Fruit fly (Drosophila melanogaster) whole organism, embryonic: ENCODE data around the gene QIL1.
A peak's percentile ranks its signal among the peaks of the same experiment; 100 is the strongest.

Source experiments
- Abd-B ChIP-seq: fragments of 200-800 bp; sonication (Bioruptor generic); optimal IDR thresholded peaks from 2 replicates; lab custom pipeline; 2018; ENCODE audit warnings: missing biosample characterization, mild to moderate bottlenecking, missing genetic modification characterization, moderate library complexity
- Aef1 ChIP-seq: fragments of 200-800 bp; sonication (Bioruptor generic); IDR thresholded peaks from 3 replicates; pipeline ENCODE4 v1.3.6; 2022; ENCODE audit warnings: missing biosample characterization, missing genetic modification characterization
- Atf-2 ChIP-seq: fragments of 200-800 bp; sonication (Bioruptor generic); optimal IDR thresholded peaks from 2 replicates; lab custom pipeline; 2016; ENCODE audit warnings: missing biosample characterization, missing genetic modification characterization
- CG10654 ChIP-seq: fragments of 200-800 bp; sonication (Bioruptor generic); optimal IDR thresholded peaks from 2 replicates; lab custom pipeline; 2016; ENCODE audit warnings: missing biosample characterization, missing genetic modification characterization
- CG10979 ChIP-seq: fragments of 200-800 bp; sonication (Bioruptor generic); optimal IDR thresholded peaks from 2 replicates; lab custom pipeline; 2018; ENCODE audit warnings: missing biosample characterization, mild to moderate bottlenecking, missing genetic modification characterization, moderate library complexity
- CG11504 ChIP-seq: fragments of 200-800 bp; sonication (Bioruptor generic); optimal IDR thresholded peaks from 3 replicates; lab custom pipeline; 2019; ENCODE audit warnings: missing biosample characterization, mild to moderate bottlenecking, missing genetic modification characterization, moderate library complexity
- CG1233 ChIP-seq: fragments of 200-800 bp; sonication (Bioruptor generic); optimal IDR thresholded peaks from 4 replicates; lab custom pipeline; 2018; ENCODE audit warnings: missing biosample characterization, mild to moderate bottlenecking, missing genetic modification characterization
- CG12391 ChIP-seq: fragments of 200-800 bp; sonication (Bioruptor generic); optimal IDR thresholded peaks from 3 replicates; lab custom pipeline; 2018; ENCODE audit warnings: missing biosample characterization, mild to moderate bottlenecking, missing genetic modification characterization, moderate library complexity
- CG1647 ChIP-seq: fragments of 200-800 bp; sonication (Bioruptor generic); optimal IDR thresholded peaks from 3 replicates; lab custom pipeline; 2016; ENCODE audit warnings: missing biosample characterization, missing genetic modification characterization
- CG18764 ChIP-seq: fragments of 200-800 bp; sonication (Bioruptor generic); optimal IDR thresholded peaks from 3 replicates; lab custom pipeline; 2016; ENCODE audit warnings: missing biosample characterization, missing genetic modification characterization
- CG2678 ChIP-seq: fragments of 200-800 bp; sonication (Bioruptor generic); optimal IDR thresholded peaks from 3 replicates; lab custom pipeline; 2019; ENCODE audit warnings: missing biosample characterization, mild to moderate bottlenecking, missing genetic modification characterization, moderate library complexity
- CG2712 ChIP-seq: fragments of 200-800 bp; optimal IDR thresholded peaks from 3 replicates; lab custom pipeline; 2019; ENCODE audit warnings: missing biosample characterization, mild to moderate bottlenecking, missing genetic modification characterization, moderate library complexity
- CG2875 ChIP-seq: fragments of 200-800 bp; sonication (Bioruptor generic); optimal IDR thresholded peaks from 2 replicates; lab custom pipeline; 2017; ENCODE audit warnings: missing biosample characterization, mild to moderate bottlenecking, missing genetic modification characterization, missing genetic modification reagents
- CG30403 ChIP-seq: fragments of 200-800 bp; sonication (Bioruptor generic); optimal IDR thresholded peaks from 3 replicates; lab custom pipeline; 2016; ENCODE audit warnings: missing biosample characterization, missing genetic modification characterization
- CG31224 ChIP-seq: fragments of 200-800 bp; sonication (Bioruptor generic); IDR thresholded peaks from 2 replicates; pipeline ENCODE4 v1.3.6; 2022; ENCODE audit warnings: missing biosample characterization, missing genetic modification characterization
- CG34376 ChIP-seq: fragments of 200-800 bp; sonication (Bioruptor generic); optimal IDR thresholded peaks from 2 replicates; lab custom pipeline; 2018; ENCODE audit warnings: missing biosample characterization, mild to moderate bottlenecking, missing genetic modification characterization
- CG42726 ChIP-seq: fragments of 200-800 bp; sonication (Bioruptor generic); IDR thresholded peaks from 2 replicates; pipeline ENCODE4 v1.3.6; 2022; ENCODE audit warnings: missing biosample characterization, missing genetic modification characterization; ENCODE audit not compliant: partially characterized antibody
- CG4820 ChIP-seq: fragments of 200-800 bp; sonication (Bioruptor generic); optimal IDR thresholded peaks from 3 replicates; lab custom pipeline; 2016; ENCODE audit warnings: missing biosample characterization, missing genetic modification characterization
- CG6689 ChIP-seq: fragments of 200-800 bp; sonication (Bioruptor generic); IDR thresholded peaks from 2 replicates; pipeline ENCODE4 v1.3.6; 2022; ENCODE audit warnings: missing biosample characterization, missing genetic modification characterization
- CG7745 ChIP-seq: fragments of 200-800 bp; sonication (Bioruptor generic); optimal IDR thresholded peaks from 2 replicates; lab custom pipeline; 2018; ENCODE audit warnings: missing biosample characterization, mild to moderate bottlenecking, missing genetic modification characterization, moderate library complexity
- CG7839 ChIP-seq: fragments of 200-800 bp; sonication (Bioruptor generic); optimal IDR thresholded peaks from 3 replicates; lab custom pipeline; 2018; ENCODE audit warnings: missing biosample characterization, mild to moderate bottlenecking, missing genetic modification characterization, moderate library complexity
- CkIIα-i1 ChIP-seq: fragments of 200-800 bp; sonication (Bioruptor generic); IDR thresholded peaks from 2 replicates; pipeline ENCODE4 v1.3.6; 2022; ENCODE audit warnings: missing biosample characterization, missing genetic modification characterization
- Eip74EF ChIP-seq, 2 experiments: fragments of 200-800 bp in 1 of 2; fragments of >200 bp in 1 of 2; sonication (Bioruptor generic) in 1 of 2; optimal IDR thresholded peaks; 2 replicates each; lab custom pipeline; 2017 to 2019; ENCODE audit warnings: missing biosample characterization in 2 of 2, missing genetic modification characterization in 2 of 2, mild to moderate bottlenecking in 1 of 2, moderate library complexity in 1 of 2
- Ets65A ChIP-seq: fragments of 200-800 bp; sonication (Bioruptor generic); peaks from one replicate; lab custom pipeline; 2016; ENCODE audit warnings: missing biosample characterization, missing genetic modification characterization
- HLHmδ ChIP-seq: fragments of 200-800 bp; sonication (Bioruptor generic); optimal IDR thresholded peaks from 2 replicates; lab custom pipeline; 2018; ENCODE audit warnings: missing biosample characterization, mild to moderate bottlenecking, missing genetic modification characterization, moderate library complexity
- Hey ChIP-seq: fragments of 200-800 bp; sonication (Bioruptor generic); optimal IDR thresholded peaks from 3 replicates; lab custom pipeline; 2018; ENCODE audit warnings: missing biosample characterization, mild to moderate bottlenecking, missing genetic modification characterization
- Med ChIP-seq: fragments of 200-800 bp; sonication (Bioruptor generic); peaks from one replicate; lab custom pipeline; 2016; ENCODE audit warnings: missing biosample characterization, missing genetic modification characterization, mild to moderate bottlenecking, inconsistent platforms, moderate library complexity
- NFAT ChIP-seq: fragments of 200-800 bp; sonication (Bioruptor generic); IDR thresholded peaks from 2 replicates; pipeline ENCODE4 v1.3.6; 2022; ENCODE audit warnings: missing biosample characterization, missing genetic modification characterization
- NfI ChIP-seq: fragments of 200-800 bp; sonication (Bioruptor generic); optimal IDR thresholded peaks from 3 replicates; lab custom pipeline; 2018; ENCODE audit warnings: missing biosample characterization, mild to moderate bottlenecking, missing genetic modification characterization, moderate library complexity
- Pdp1 ChIP-seq, 2 experiments: fragments of 200-800 bp; sonication (Bioruptor generic); optimal IDR thresholded peaks; 3 replicates each; lab custom pipeline; 2016; ENCODE audit warnings: missing biosample characterization in 2 of 2, missing genetic modification characterization in 2 of 2, mild to moderate bottlenecking in 1 of 2, moderate library complexity in 1 of 2
- Six4 ChIP-seq: fragments of 200-800 bp; sonication (Bioruptor generic); optimal IDR thresholded peaks from 2 replicates; lab custom pipeline; 2016; ENCODE audit warnings: missing biosample characterization, missing genetic modification characterization
- Sox100B ChIP-seq: fragments of 200-800 bp; sonication (Bioruptor generic); optimal IDR thresholded peaks from 3 replicates; lab custom pipeline; 2018; ENCODE audit warnings: missing biosample characterization, mild to moderate bottlenecking, missing genetic modification characterization
- az2 ChIP-seq: fragments of 200-800 bp; sonication (Bioruptor generic); optimal IDR thresholded peaks from 3 replicates; lab custom pipeline; 2016; ENCODE audit warnings: missing biosample characterization, missing genetic modification characterization
- chif ChIP-seq, 2 experiments: fragments of 200-800 bp; sonication (Bioruptor generic); optimal IDR thresholded peaks; 3 replicates each; lab custom pipeline; 2016; ENCODE audit warnings: missing biosample characterization in 2 of 2, missing genetic modification characterization in 2 of 2
- chn ChIP-seq: fragments of 200-800 bp; sonication (Bioruptor generic); optimal IDR thresholded peaks from 2 replicates; lab custom pipeline; 2016; ENCODE audit warnings: missing biosample characterization, missing genetic modification characterization
- crp ChIP-seq, 2 experiments: fragments of 200-800 bp; sonication (Bioruptor generic); optimal IDR thresholded peaks; 2 replicates in 1 of 2; 3 replicates in 1 of 2; lab custom pipeline; 2017; ENCODE audit warnings: missing biosample characterization in 2 of 2, missing genetic modification characterization in 2 of 2, mild to moderate bottlenecking in 1 of 2, moderate library complexity in 1 of 2
- dmrt11E ChIP-seq: fragments of 200-800 bp; sonication (Bioruptor generic); optimal IDR thresholded peaks from 3 replicates; lab custom pipeline; 2018; ENCODE audit warnings: missing biosample characterization, mild to moderate bottlenecking, missing genetic modification characterization, moderate library complexity
- fd96Cb ChIP-seq: fragments of 200-800 bp; sonication (Bioruptor generic); optimal IDR thresholded peaks from 2 replicates; lab custom pipeline; 2018; ENCODE audit warnings: missing biosample characterization, mild to moderate bottlenecking, missing genetic modification characterization, moderate library complexity
- gcm2 ChIP-seq: fragments of 200-800 bp; sonication (Bioruptor generic); optimal IDR thresholded peaks from 2 replicates; lab custom pipeline; 2016; ENCODE audit warnings: missing biosample characterization, missing genetic modification characterization
- gem ChIP-seq: fragments of 200-800 bp; sonication (Bioruptor generic); optimal IDR thresholded peaks from 2 replicates; lab custom pipeline; 2019; ENCODE audit warnings: missing biosample characterization, mild to moderate bottlenecking, missing genetic modification characterization, moderate library complexity
- ken ChIP-seq: fragments of 200-800 bp; sonication (Bioruptor generic); IDR thresholded peaks from 3 replicates; pipeline ENCODE4 v1.3.6; 2022; ENCODE audit warnings: missing biosample characterization, missing genetic modification characterization
- lilli ChIP-seq: fragments of 200-800 bp; sonication (Bioruptor generic); optimal IDR thresholded peaks from 3 replicates; lab custom pipeline; 2016; ENCODE audit warnings: missing biosample characterization, missing genetic modification characterization
- nom ChIP-seq: fragments of 200-800 bp; sonication (Bioruptor generic); optimal IDR thresholded peaks from 2 replicates; lab custom pipeline; 2017; ENCODE audit warnings: missing biosample characterization, missing genetic modification characterization, mild to moderate bottlenecking, moderate library complexity, missing genetic modification reagents
- pfk ChIP-seq: fragments of 200-800 bp; sonication (Bioruptor generic); optimal IDR thresholded peaks from 2 replicates; lab custom pipeline; 2018; ENCODE audit warnings: missing biosample characterization, mild to moderate bottlenecking, missing genetic modification characterization, moderate library complexity
- phol ChIP-seq: fragments of 200-800 bp; sonication (Bioruptor generic); optimal IDR thresholded peaks from 3 replicates; lab custom pipeline; 2018; ENCODE audit warnings: missing biosample characterization, mild to moderate bottlenecking, missing genetic modification characterization, moderate library complexity
- sens ChIP-seq: fragments of 200-800 bp; sonication (Bioruptor generic); peaks from one replicate; lab custom pipeline; 2016; ENCODE audit warnings: missing biosample characterization, missing genetic modification characterization
- slp2 ChIP-seq: fragments of 200-800 bp; sonication (Bioruptor generic); optimal IDR thresholded peaks from 2 replicates; lab custom pipeline; 2016; ENCODE audit warnings: missing biosample characterization, missing genetic modification characterization
- unpg ChIP-seq: fragments of 200-800 bp; sonication (Bioruptor generic); optimal IDR thresholded peaks from 3 replicates; lab custom pipeline; 2018; ENCODE audit warnings: missing biosample characterization, mild to moderate bottlenecking, missing genetic modification characterization, moderate library complexity

QIL1 gene

DNA sequence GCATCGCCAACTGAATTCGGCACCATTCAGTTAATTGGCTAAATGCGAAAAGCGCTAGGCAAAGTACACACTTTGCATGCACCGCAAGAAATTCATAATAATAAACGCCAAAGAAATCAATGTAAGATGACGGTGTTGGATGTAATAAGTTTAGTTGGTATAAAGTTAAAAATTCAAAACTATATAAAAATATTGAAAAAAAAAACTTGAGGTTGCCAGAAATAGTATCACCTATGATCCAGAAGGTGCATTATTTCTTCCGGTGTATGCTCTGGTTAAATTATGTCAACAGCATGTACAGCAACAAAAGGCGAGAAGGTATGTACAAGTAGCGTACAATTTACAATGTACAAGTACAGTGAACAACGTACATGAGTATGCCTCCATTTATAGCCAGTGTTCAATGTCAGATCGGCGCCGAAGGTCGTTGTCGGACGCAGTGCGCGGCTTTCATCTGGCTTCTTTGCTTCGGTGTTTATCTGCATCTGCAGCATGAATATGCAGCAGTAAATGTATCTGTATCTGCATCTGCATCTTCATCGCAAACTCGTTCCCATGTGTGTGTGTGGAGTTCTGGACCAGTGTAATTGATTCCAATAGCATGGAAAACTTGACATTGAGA is 31.2 kb downstream of the QIL1 start (continued):
- peak; percentile 29; the same call in 1 of the 2 replicates for TF ChIP-seq CG6689 (GFP tag; lab: Robert Waterston, UW)
- TF ChIP-seq CG30403, result peak; percentile 0
- TF ChIP-seq lilli, result peak; percentile 4
- peak; percentile 60 for TF ChIP-seq CG11504 (tag; lab: Kevin White, UChicago)
- TF ChIP-seq CG34376 (GFP tag; lab: Kevin White, UChicago), result no peak
- TF ChIP-seq CG1233 (GFP tag; lab: Kevin White, UChicago), result no peak
- peak; percentile 15 for TF ChIP-seq Six4 (GFP tag; lab: Kevin White, UChicago)
- TF ChIP-seq nom (GFP tag; lab: Kevin White, UChicago), result peak; percentile 54
- TF ChIP-seq Hey, result no peak
- TF ChIP-seq Atf-2 (GFP tag; lab: Kevin White, UChicago), result peak; percentile 19
- peak; percentile 15 for TF ChIP-seq Sox100B
- no peak for TF ChIP-seq CG18764 (GFP tag; lab: Kevin White, UChicago)
- peak; percentile 21 for TF ChIP-seq dmrt11E
- TF ChIP-seq pfk, result no peak
- peak; percentile 27 for TF ChIP-seq fd96Cb (tag; lab: Kevin White, UChicago)
- no peak for TF ChIP-seq CG7745 (tag; lab: Kevin White, UChicago)
- TF ChIP-seq CG7839 (tag; lab: Kevin White, UChicago), result peak; percentile 51
- no peak for TF ChIP-seq HLHmδ (GFP tag; lab: Kevin White, UChicago)
- peak; percentile 10 for TF ChIP-seq NfI (GFP tag; lab: Kevin White, UChicago)
- peak; percentile 82 for TF ChIP-seq sens (GFP tag; lab: Kevin White, UChicago)
- peak; percentile 35 for TF ChIP-seq unpg (GFP tag; lab: Kevin White, UChicago)
- no peak for TF ChIP-seq CkIIα-i1 (GFP tag; lab: Robert Waterston, UW)
- TF ChIP-seq CG2712 (tag; lab: Kevin White, UChicago), result peak; percentile 9
- peak; percentile 67 for TF ChIP-seq Ets65A (GFP tag; lab: Kevin White, UChicago)
- peak; percentile 53 for TF ChIP-seq phol (tag; lab: Kevin White, UChicago)
- no peak for TF ChIP-seq NFAT
- peak in 1 of 2 experiments; percentile 28 for TF ChIP-seq chif (GFP tag; optimal IDR thresholded peaks at IDR 0.05; lab: Kevin White, UChicago)
- 0 out of 3 replicates have a peak, but pooled peaks have one; percentile 10 for TF ChIP-seq ken (GFP tag; lab: Robert Waterston, UW)
- peak; percentile 5 for TF ChIP-seq CG10654 (GFP tag; lab: Kevin White, UChicago)
- TF ChIP-seq CG31224 (GFP tag; lab: Robert Waterston, UW), result no peak
- no peak for TF ChIP-seq CG1647 (GFP tag; lab: Kevin White, UChicago)
- peak; percentile 30 for TF ChIP-seq CG12391
- peak; percentile 28 for TF ChIP-seq CG2678
- peak in 1 of 2 experiments; percentile 33 for TF ChIP-seq Pdp1 (GFP tag; optimal IDR thresholded peaks at IDR 0.05; lab: Kevin White, UChicago)
- peak; percentile 15 for TF ChIP-seq Abd-B (GFP tag; lab: Kevin White, UChicago)
- no peak for TF ChIP-seq slp2 (GFP tag; lab: Kevin White, UChicago)
- TF ChIP-seq CG4820 (GFP tag; lab: Kevin White, UChicago), result peak; percentile 31
- peak; percentile 1 for TF ChIP-seq CG2875
- no peak for TF ChIP-seq CG42726 (GFP tag; lab: Robert Waterston, UW)
- no peak for TF ChIP-seq Eip74EF (GFP tag; optimal IDR thresholded peaks at IDR 0.05; lab: Kevin White, UChicago)
- no peak for TF ChIP-seq chn
- peak; percentile 29 for TF ChIP-seq az2 (GFP tag; lab: Kevin White, UChicago)
- TF ChIP-seq Aef1, result 0 out of 3 replicates have a peak, but pooled peaks have one; percentile 12
- TF ChIP-seq Med, result peak; percentile 60
- peak; percentile 58 for TF ChIP-seq gem
- TF ChIP-seq CG10979, result peak; percentile 35
- no peak for TF ChIP-seq crp (GFP tag; optimal IDR thresholded peaks at IDR 0.05; lab: Kevin White, UChicago)
- TF ChIP-seq gcm2 (GFP tag; lab: Kevin White, UChicago), result no peak
